Worm (Caenorhabditis elegans) whole organism, late embryonic: ENCODE measurements around the gene Y82E9BL.6.

ENCODE experiments used
- ceh-19 ChIP-seq: fragments of 200-800 bp; sonication (Bioruptor generic); optimal IDR thresholded peaks from 2 replicates; lab custom pipeline; 2018; ENCODE audit warnings: mild to moderate bottlenecking, missing genetic modification characterization, missing compliant biosample characterization
- dmd-4 ChIP-seq: sonication (generic microtip); optimal IDR thresholded peaks from 2 replicates; lab custom pipeline; 2016; ENCODE audit warnings: borderline replicate concordance, missing genetic modification characterization, missing compliant biosample characterization
- hlh-13 ChIP-seq: fragments of 200-800 bp; sonication (Bioruptor generic); optimal IDR thresholded peaks from 2 replicates; lab custom pipeline; 2018; ENCODE audit warnings: mild to moderate bottlenecking, missing genetic modification characterization, missing compliant biosample characterization
- hlh-15 ChIP-seq: sonication (generic microtip); optimal IDR thresholded peaks from 2 replicates; lab custom pipeline; 2016; ENCODE audit warnings: missing genetic modification characterization, missing compliant biosample characterization
- lim-6 ChIP-seq: sonication (generic microtip); optimal IDR thresholded peaks from 2 replicates; lab custom pipeline; 2016; ENCODE audit warnings: missing genetic modification characterization, missing compliant biosample characterization
- nhr-11 ChIP-seq: fragments of 150-350 bp; optimal IDR thresholded peaks from 2 replicates; lab custom pipeline; 2014; ENCODE audit warnings: missing biosample characterization, missing genetic modification characterization
- pqm-1 ChIP-seq: sonication (generic microtip); optimal IDR thresholded peaks from 2 replicates; lab custom pipeline; 2016; ENCODE audit warnings: missing genetic modification characterization, missing compliant biosample characterization
- tbx-2 ChIP-seq: sonication (generic microtip); optimal IDR thresholded peaks from 2 replicates; lab custom pipeline; 2016; ENCODE audit warnings: missing genetic modification characterization, missing compliant biosample characterization
- tbx-7 ChIP-seq: sonication (generic microtip); optimal IDR thresholded peaks from 2 replicates; lab custom pipeline; 2016; ENCODE audit warnings: missing genotype, missing genetic modification characterization, missing compliant biosample characterization
- unc-55 ChIP-seq: sonication (generic microtip); optimal IDR thresholded peaks from 2 replicates; lab custom pipeline; 2017; ENCODE audit warnings: missing biosample characterization, missing genetic modification reagents, missing genetic modification characterization

ce11 chrIII:1323555-1323954 lies 22.0 kb downstream of the Y82E9BL.6 start:
- no peak for TF ChIP-seq nhr-11 (tag; lab: Kevin White, UChicago)
- TF ChIP-seq dmd-4 (tag; lab: Kevin White, UChicago) = no peak
- TF ChIP-seq hlh-15 (tag; lab: Kevin White, UChicago) = no peak
- no peak for TF ChIP-seq tbx-2 (tag; lab: Kevin White, UChicago)
- TF ChIP-seq unc-55 = no peak
- no peak for TF ChIP-seq pqm-1 (tag; lab: Kevin White, UChicago)
- no peak for TF ChIP-seq lim-6
- TF ChIP-seq tbx-7 (tag; lab: Kevin White, UChicago) = no peak
- TF ChIP-seq hlh-13 (GFP tag; lab: Kevin White, UChicago) = no peak
- no peak for TF ChIP-seq ceh-19 (GFP tag; lab: Kevin White, UChicago)
